Worm (Caenorhabditis elegans) whole organism, midembryonic: ENCODE measurements around the gene K10B4.3.

Source experiments
- T22C8.4 ChIP-seq: fragments of 200-800 bp; sonication (Bioruptor generic); IDR thresholded peaks from 2 replicates; pipeline ENCODE4 v1.3.6; 2022; ENCODE audit warnings: missing genetic modification characterization, missing compliant biosample characterization
- cog-1 ChIP-seq: sonication (generic microtip); optimal IDR thresholded peaks from 2 replicates; lab custom pipeline; 2016; ENCODE audit warnings: missing genetic modification characterization, missing compliant biosample characterization
- flt-1 ChIP-seq: fragments of 200-800 bp; sonication (Bioruptor generic); IDR thresholded peaks from 2 replicates; pipeline ENCODE4 v1.3.6; 2022; ENCODE audit warnings: missing genetic modification characterization, missing compliant biosample characterization
- klf-2 ChIP-seq: fragments of 200-800 bp; sonication (Bioruptor generic); conservative IDR thresholded peaks from 2 replicates; pipeline ENCODE4 v1.3.6; 2022; ENCODE audit warnings: missing genetic modification reagents, missing genetic modification characterization, missing compliant biosample characterization
- med-1 ChIP-seq: sonication (generic microtip); optimal IDR thresholded peaks from 2 replicates; lab custom pipeline; 2017; ENCODE audit warnings: missing genetic modification characterization, mild to moderate bottlenecking, missing compliant biosample characterization, antibody characterized with exemption, missing genetic modification reagents; ENCODE audit not compliant: insufficient read depth
- ref-1 ChIP-seq: fragments of 200-800 bp; sonication (Bioruptor generic); conservative IDR thresholded peaks from 2 replicates; pipeline ENCODE4 v1.3.6; 2022; ENCODE audit warnings: missing genetic modification reagents, missing genetic modification characterization, missing compliant biosample characterization
- tab-1 ChIP-seq: fragments of 200-800 bp; sonication (Bioruptor generic); IDR thresholded peaks from 2 replicates; pipeline ENCODE4 v1.3.6; 2022; ENCODE audit warnings: missing genetic modification characterization, missing compliant biosample characterization
- ztf-23 ChIP-seq: fragments of 200-800 bp; sonication (Bioruptor generic); IDR thresholded peaks from 2 replicates; pipeline ENCODE4 v1.3.6; 2022; ENCODE audit warnings: missing genetic modification reagents, missing genetic modification characterization, missing compliant biosample characterization

ce11 chrII:107703-108102, 13.3 kb downstream of the K10B4.3 start:
- TF ChIP-seq klf-2 (GFP tag; lab: Robert Waterston, UW) (no peak), flt-1 (GFP tag; lab: Robert Waterston, UW) (no peak), T22C8.4 (no peak), ztf-23 (GFP tag; lab: Robert Waterston, UW) (no peak), ref-1 (GFP tag; lab: Robert Waterston, UW) (no peak), med-1 (GFP tag; lab: Kevin White, UChicago) (no peak), cog-1 (no peak), tab-1 (GFP tag; lab: Robert Waterston, UW) (no peak)
